Fruit fly (Drosophila melanogaster) whole organism, embryonic: Measurements from ENCODE around the gene Gr93a.
A peak's percentile ranks its signal among the peaks of the same experiment; 100 is the strongest.

Experiments
- CG10147 ChIP-seq: fragments of 200-800 bp; sonication (Bioruptor generic); optimal IDR thresholded peaks from 2 replicates; lab custom pipeline; 2019; ENCODE audit warnings: missing biosample characterization, mild to moderate bottlenecking, missing genetic modification characterization, moderate library complexity
- CG10209 ChIP-seq: fragments of 200-800 bp; sonication (Bioruptor generic); optimal IDR thresholded peaks from 3 replicates; lab custom pipeline; 2017; ENCODE audit warnings: missing biosample characterization, mild to moderate bottlenecking, missing genetic modification characterization, missing genetic modification reagents
- CG1024 ChIP-seq: fragments of 200-800 bp; sonication (Bioruptor generic); IDR thresholded peaks from 2 replicates; pipeline ENCODE4 v1.3.6; 2022; ENCODE audit warnings: missing biosample characterization, missing genetic modification characterization
- CG11085 ChIP-seq: fragments of 200-800 bp; sonication (Bioruptor generic); IDR thresholded peaks from 2 replicates; pipeline ENCODE4 v1.3.6; 2022; ENCODE audit warnings: missing biosample characterization, missing genetic modification characterization
- CG11695 ChIP-seq: fragments of 200-800 bp; sonication (Bioruptor generic); IDR thresholded peaks from 3 replicates; pipeline ENCODE4 v1.3.6; 2022; ENCODE audit warnings: missing biosample characterization, missing genetic modification characterization
- CG12155 ChIP-seq: fragments of 200-800 bp; sonication (Bioruptor generic); optimal IDR thresholded peaks from 3 replicates; lab custom pipeline; 2016; ENCODE audit warnings: missing biosample characterization, missing genetic modification characterization
- CG12219 ChIP-seq: fragments of 200-800 bp; sonication (Bioruptor generic); optimal IDR thresholded peaks from 3 replicates; lab custom pipeline; 2018; ENCODE audit warnings: missing biosample characterization, mild to moderate bottlenecking, missing genetic modification characterization
- CG1233 ChIP-seq: fragments of 200-800 bp; sonication (Bioruptor generic); optimal IDR thresholded peaks from 4 replicates; lab custom pipeline; 2018; ENCODE audit warnings: missing biosample characterization, mild to moderate bottlenecking, missing genetic modification characterization
- CG13296 ChIP-seq: fragments of 200-800 bp; sonication (Bioruptor generic); optimal IDR thresholded peaks from 3 replicates; lab custom pipeline; 2018; ENCODE audit warnings: missing biosample characterization, mild to moderate bottlenecking, missing genetic modification characterization
- CG13775 ChIP-seq: fragments of 200-800 bp; sonication (Bioruptor generic); optimal IDR thresholded peaks from 3 replicates; lab custom pipeline; 2017; ENCODE audit warnings: missing biosample characterization, mild to moderate bottlenecking, missing genetic modification characterization
- CG2678 ChIP-seq: fragments of 200-800 bp; sonication (Bioruptor generic); optimal IDR thresholded peaks from 3 replicates; lab custom pipeline; 2019; ENCODE audit warnings: missing biosample characterization, mild to moderate bottlenecking, missing genetic modification characterization, moderate library complexity
- CG3281 ChIP-seq: fragments of 200-800 bp; sonication (Bioruptor generic); optimal IDR thresholded peaks from 3 replicates; lab custom pipeline; 2017; ENCODE audit warnings: missing biosample characterization, mild to moderate bottlenecking, missing genetic modification characterization
- CG3726 ChIP-seq: fragments of 200-800 bp; sonication (Bioruptor generic); IDR thresholded peaks from 3 replicates; pipeline ENCODE4, ENCODE4 v1.3.6; 2022; ENCODE audit warnings: missing biosample characterization, missing genetic modification characterization
- CG4404 ChIP-seq: fragments of 200-800 bp; sonication (Bioruptor generic); IDR thresholded peaks from 2 replicates; pipeline ENCODE4 v1.3.6; 2022; ENCODE audit warnings: missing biosample characterization, missing genetic modification characterization
- CG6272 ChIP-seq: fragments of 200-800 bp; sonication (Bioruptor generic); IDR thresholded peaks from 2 replicates; pipeline ENCODE4 v1.3.6; 2022; ENCODE audit warnings: missing biosample characterization, missing genetic modification characterization
- CG6854 ChIP-seq: fragments of 200-800 bp; sonication (Bioruptor generic); optimal IDR thresholded peaks from 3 replicates; lab custom pipeline; 2017; ENCODE audit warnings: missing biosample characterization, mild to moderate bottlenecking, missing genetic modification characterization
- CG8290 ChIP-seq, 3 experiments: fragments of 200-800 bp; sonication (Bioruptor generic); optimal IDR thresholded peaks; 2 replicates each; lab custom pipeline; 2016 to 2019; ENCODE audit warnings: missing biosample characterization in 3 of 3, missing genetic modification characterization in 3 of 3, mild to moderate bottlenecking in 2 of 3, moderate library complexity in 1 of 3
- CG8944 ChIP-seq: fragments of 200-800 bp; sonication (Bioruptor generic); optimal IDR thresholded peaks from 3 replicates; lab custom pipeline; 2016; ENCODE audit warnings: missing biosample characterization, missing genetic modification characterization
- CG9437 ChIP-seq: fragments of 200-800 bp; sonication (Bioruptor generic); optimal IDR thresholded peaks from 2 replicates; lab custom pipeline; 2018; ENCODE audit warnings: missing biosample characterization, mild to moderate bottlenecking, missing genetic modification characterization
- CrebB ChIP-seq: fragments of 200-800 bp; sonication (Bioruptor generic); optimal IDR thresholded peaks from 3 replicates; lab custom pipeline; 2018; ENCODE audit warnings: missing biosample characterization, mild to moderate bottlenecking, missing genetic modification characterization
- Doc3 ChIP-seq: fragments of 200-800 bp; sonication (Bioruptor generic); IDR thresholded peaks from 3 replicates; pipeline ENCODE4 v1.3.6; 2022; ENCODE audit warnings: missing biosample characterization, missing genetic modification characterization; ENCODE audit not compliant: partially characterized antibody
- Ets65A ChIP-seq: fragments of 200-800 bp; sonication (Bioruptor generic); peaks from one replicate; lab custom pipeline; 2016; ENCODE audit warnings: missing biosample characterization, missing genetic modification characterization
- HHEX ChIP-seq: fragments of 200-800 bp; sonication (Bioruptor generic); optimal IDR thresholded peaks from 3 replicates; lab custom pipeline; 2017; ENCODE audit warnings: missing biosample characterization, mild to moderate bottlenecking, missing genetic modification characterization, missing genetic modification reagents
- Hmr ChIP-seq: fragments of 200-800 bp; sonication (Bioruptor generic); optimal IDR thresholded peaks from 3 replicates; lab custom pipeline; 2017; ENCODE audit warnings: mild to moderate bottlenecking, missing biosample characterization, missing genetic modification reagents, missing genetic modification characterization
- Meics ChIP-seq: fragments of 200-800 bp; sonication (Bioruptor generic); optimal IDR thresholded peaks from 2 replicates; lab custom pipeline; 2017; ENCODE audit warnings: missing biosample characterization, mild to moderate bottlenecking, missing genetic modification characterization
- Mrtf ChIP-seq: fragments of 200-800 bp; sonication (Bioruptor generic); IDR thresholded peaks from 3 replicates; pipeline ENCODE4 v1.3.6; 2022; ENCODE audit warnings: missing biosample characterization, missing genetic modification characterization
- Tbp ChIP-seq: fragments of >200 bp; optimal IDR thresholded peaks from 2 replicates; lab custom pipeline; 2018; ENCODE audit warnings: missing biosample characterization, missing genetic modification characterization
- amos ChIP-seq: fragments of 200-800 bp; sonication (Bioruptor generic); IDR thresholded peaks from 2 replicates; pipeline ENCODE4 v1.3.6; 2022; ENCODE audit warnings: missing biosample characterization, missing genetic modification characterization; ENCODE audit not compliant: partially characterized antibody
- ara ChIP-seq: fragments of 200-800 bp; sonication (Bioruptor generic); IDR thresholded peaks from 2 replicates; pipeline ENCODE4 v1.3.6; 2022; ENCODE audit warnings: missing biosample characterization, missing genetic modification characterization
- chm ChIP-seq: fragments of 200-800 bp; sonication (Bioruptor generic); IDR thresholded peaks from 2 replicates; pipeline ENCODE4 v1.3.6; 2022; ENCODE audit warnings: missing biosample characterization, missing genetic modification characterization
- dan ChIP-seq: fragments of 200-800 bp; sonication (Bioruptor generic); IDR thresholded peaks from 2 replicates; pipeline ENCODE4 v1.3.6; 2022; ENCODE audit warnings: missing biosample characterization, missing genetic modification characterization
- fd3F ChIP-seq: fragments of 200-800 bp; sonication (Bioruptor generic); optimal IDR thresholded peaks from 2 replicates; lab custom pipeline; 2018; ENCODE audit warnings: missing biosample characterization, mild to moderate bottlenecking, missing genetic modification characterization, moderate library complexity
- fd96Cb ChIP-seq: fragments of 200-800 bp; sonication (Bioruptor generic); optimal IDR thresholded peaks from 2 replicates; lab custom pipeline; 2018; ENCODE audit warnings: missing biosample characterization, mild to moderate bottlenecking, missing genetic modification characterization, moderate library complexity
- gcm2 ChIP-seq: fragments of 200-800 bp; sonication (Bioruptor generic); optimal IDR thresholded peaks from 2 replicates; lab custom pipeline; 2016; ENCODE audit warnings: missing biosample characterization, missing genetic modification characterization
- gem ChIP-seq: fragments of 200-800 bp; sonication (Bioruptor generic); optimal IDR thresholded peaks from 2 replicates; lab custom pipeline; 2019; ENCODE audit warnings: missing biosample characterization, mild to moderate bottlenecking, missing genetic modification characterization, moderate library complexity
- grn ChIP-seq: fragments of 200-800 bp; sonication (Bioruptor generic); optimal IDR thresholded peaks from 3 replicates; lab custom pipeline; 2017; ENCODE audit warnings: missing biosample characterization, missing genetic modification characterization
- gro ChIP-seq: fragments of 200-800 bp; sonication (Bioruptor generic); optimal IDR thresholded peaks from 2 replicates; lab custom pipeline; 2016; ENCODE audit warnings: missing biosample characterization, missing genetic modification characterization
- inv ChIP-seq: fragments of 200-800 bp; sonication (Bioruptor generic); IDR thresholded peaks from 2 replicates; pipeline ENCODE4 v1.3.6; 2022; ENCODE audit warnings: missing biosample characterization, missing genetic modification characterization; ENCODE audit not compliant: partially characterized antibody
- lab ChIP-seq: fragments of 200-800 bp; sonication (Bioruptor generic); optimal IDR thresholded peaks from 3 replicates; lab custom pipeline; 2017; ENCODE audit warnings: missing biosample characterization, missing genetic modification characterization, mild to moderate bottlenecking, moderate library complexity, missing genetic modification reagents
- mirr ChIP-seq: fragments of 200-800 bp; sonication (Bioruptor generic); optimal IDR thresholded peaks from 3 replicates; lab custom pipeline; 2018; ENCODE audit warnings: missing biosample characterization, mild to moderate bottlenecking, missing genetic modification characterization
- nau ChIP-seq: fragments of 200-800 bp; sonication (Bioruptor generic); optimal IDR thresholded peaks from 3 replicates; lab custom pipeline; 2017; ENCODE audit warnings: missing biosample characterization, mild to moderate bottlenecking, missing genetic modification characterization, missing genetic modification reagents
- prd ChIP-seq, 3 experiments: fragments of >200 bp in 2 of 3; fragments of 200-800 bp in 1 of 3; sonication (Bioruptor generic) in 1 of 3; optimal IDR thresholded peaks in 2 of 3; IDR thresholded peaks in 1 of 3; 2 replicates in 2 of 3; 3 replicates in 1 of 3; pipeline versions ENCODE4 v1.3.6 to Lab custom; 2017 to 2022; ENCODE audit warnings: missing biosample characterization in 1 of 3, missing genetic modification characterization in 1 of 3
- repo ChIP-seq: fragments of 200-800 bp; sonication (Bioruptor generic); optimal IDR thresholded peaks from 2 replicates; lab custom pipeline; 2016; ENCODE audit warnings: missing biosample characterization, missing genetic modification characterization
- salm ChIP-seq: fragments of 200-800 bp; sonication (Bioruptor generic); optimal IDR thresholded peaks from 2 replicates; lab custom pipeline; 2018; ENCODE audit warnings: missing biosample characterization, mild to moderate bottlenecking, missing genetic modification characterization
- stc ChIP-seq: fragments of 200-800 bp; sonication (Bioruptor generic); IDR thresholded peaks from 2 replicates; pipeline ENCODE4 v1.3.6; 2022; ENCODE audit warnings: missing biosample characterization, missing genetic modification characterization
- sug ChIP-seq: fragments of 200-800 bp; optimal IDR thresholded peaks from 2 replicates; lab custom pipeline; 2019; ENCODE audit warnings: missing biosample characterization, mild to moderate bottlenecking, missing genetic modification characterization, moderate library complexity
- tgo ChIP-seq: fragments of 200-800 bp; sonication (Bioruptor generic); IDR thresholded peaks from 3 replicates; pipeline ENCODE4 v1.3.6; 2022; ENCODE audit warnings: missing biosample characterization, missing genetic modification characterization

Gr93a gene

dm6 chr3R:21856098-21856872 lies 24.0 kb downstream of the Gr93a start, which contains the start of gene glec (continued):
- TF ChIP-seq grn (GFP tag; lab: Kevin White, UChicago) (peak; percentile 7), gro (GFP tag; lab: Kevin White, UChicago) (peak; percentile 55), CG13775 (GFP tag; lab: Kevin White, UChicago) (peak; percentile 53), tgo (GFP tag; lab: Robert Waterston, UW) (0 out of 3 replicates have a peak, but pooled peaks have one; percentile 31), repo (GFP tag; lab: Kevin White, UChicago) (peak; percentile 0), CG6272 (GFP tag; lab: Robert Waterston, UW) (0 out of 2 replicates have a peak, but pooled peaks have one; percentile 11), gem (peak; percentile 66), CrebB (tag; lab: Kevin White, UChicago) (peak; percentile 46), amos (GFP tag; lab: Robert Waterston, UW) (peak; percentile 49; the same call in 1 of the 2 replicates), ara (GFP tag; lab: Robert Waterston, UW) (peak; percentile 45; the same call in 1 of the 2 replicates), Mrtf (GFP tag; lab: Robert Waterston, UW) (no peak), Ets65A (GFP tag; lab: Kevin White, UChicago) (peak; percentile 76), CG9437 (peak; percentile 25), stc (no peak; the same call in none of the 2 replicates), CG4404 (GFP tag; lab: Robert Waterston, UW) (no peak), nau (GFP tag; lab: Kevin White, UChicago) (no peak), inv (GFP tag; lab: Robert Waterston, UW) (peak; percentile 19; the same call in 1 of the 2 replicates), CG6854 (GFP tag; lab: Kevin White, UChicago) (peak; percentile 36), CG11695 (peak; percentile 50; the same call in 2 of the 3 replicates), Hmr (GFP tag; lab: Kevin White, UChicago) (peak; percentile 61), CG10147 (GFP tag; lab: Kevin White, UChicago) (no peak)

DNA sequence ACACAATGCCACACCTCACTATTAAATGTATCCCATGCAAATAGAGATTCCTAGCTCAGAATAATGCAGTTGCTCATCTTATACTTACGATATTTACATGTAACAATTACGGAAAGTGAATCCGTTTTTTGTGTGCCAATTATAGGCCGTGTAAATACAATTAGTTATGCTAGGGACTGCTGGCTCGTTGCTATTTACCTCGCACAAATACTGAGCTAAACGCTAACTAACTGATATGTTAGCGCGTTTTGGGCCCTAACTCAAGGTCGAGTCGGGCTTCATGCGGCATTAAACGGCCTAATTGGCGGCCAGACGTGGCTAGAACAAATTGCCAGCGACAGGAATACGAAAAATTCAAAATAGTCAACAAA lies 24.6 kb downstream of the Gr93a start:
- no peak for TF ChIP-seq CG12155
- TF ChIP-seq CG8290 (GFP tag; optimal IDR thresholded peaks at IDR 0.05; lab: Kevin White, UChicago): no peak
- TF ChIP-seq CG8290 (tag; optimal IDR thresholded peaks at IDR 0.05; lab: Kevin White, UChicago): peak in 1 of 2 experiments; percentile 47
- TF ChIP-seq CG1024 (GFP tag; lab: Robert Waterston, UW): 0 out of 2 replicates have a peak, but pooled peaks have one; percentile 20
- TF ChIP-seq fd96Cb (tag; lab: Kevin White, UChicago): peak; percentile 13
- no peak for TF ChIP-seq dan (GFP tag; lab: Robert Waterston, UW)
- peak; percentile 5 for TF ChIP-seq Meics
- no peak for TF ChIP-seq chm (GFP tag; lab: Robert Waterston, UW)
- TF ChIP-seq gcm2: no peak
- peak; percentile 12 for TF ChIP-seq fd3F (GFP tag; lab: Kevin White, UChicago)
- TF ChIP-seq CG10209: no peak
- TF ChIP-seq CG3726 (GFP tag; lab: Robert Waterston, UW): no peak
- no peak for TF ChIP-seq Doc3
- no peak for TF ChIP-seq CG8944
- TF ChIP-seq CG2678: peak; percentile 12
- TF ChIP-seq HHEX: peak; percentile 12
- TF ChIP-seq sug (tag; lab: Kevin White, UChicago): peak; percentile 1
- peak; percentile 29 for TF ChIP-seq mirr (GFP tag; lab: Kevin White, UChicago)
- peak; percentile 4 for TF ChIP-seq CG3281
- TF ChIP-seq prd (optimal IDR thresholded peaks at IDR 0.05; lab: Kevin White, UChicago): no peak
- TF ChIP-seq prd (GFP tag; IDR thresholded peaks at IDR 0.05; lab: Robert Waterston, UW): no peak
- TF ChIP-seq CG11085 (GFP tag; lab: Robert Waterston, UW): no peak
- peak; percentile 23 for TF ChIP-seq CG1233
- TF ChIP-seq salm (tag; lab: Kevin White, UChicago): no peak
- no peak for TF ChIP-seq Tbp (GFP tag; lab: Kevin White, UChicago)
- TF ChIP-seq lab (GFP tag; lab: Kevin White, UChicago): peak; percentile 32
- no peak for TF ChIP-seq CG12219 (GFP tag; lab: Kevin White, UChicago)
- TF ChIP-seq CG13296 (GFP tag; lab: Kevin White, UChicago): peak; percentile 32
